Worm (Caenorhabditis elegans) whole organism, L4 larva: ENCODE data around the gene F18E9.1.

Experiments used
- F37D6.2 ChIP-seq: sonication (generic microtip); optimal IDR thresholded peaks from 2 replicates; lab custom pipeline; 2016; ENCODE audit warnings: mild to moderate bottlenecking, missing genetic modification characterization, missing compliant biosample characterization
- daf-8 ChIP-seq: fragments of 200-800 bp; sonication (Bioruptor generic); IDR thresholded peaks from 2 replicates; pipeline ENCODE4 v1.3.6; 2022; ENCODE audit warnings: missing genetic modification characterization, missing compliant biosample characterization
- fos-1 ChIP-seq: fragments of 150-350 bp; optimal IDR thresholded peaks from 2 replicates; lab custom pipeline; 2014; ENCODE audit warnings: missing biosample characterization, missing genetic modification characterization
- pha-4 ChIP-seq, 2 experiments: fragments of 150-350 bp in 1 of 2; fragments of 200-800 bp in 1 of 2; sonication (Bioruptor generic) in 1 of 2; IDR thresholded peaks in 1 of 2; optimal IDR thresholded peaks in 1 of 2; 2 replicates each; pipeline versions ENCODE4 v1.3.6 to Lab custom; 2014 to 2022; ENCODE audit warnings: missing genetic modification characterization in 2 of 2, missing genetic modification reagents in 2 of 2, missing biosample characterization in 1 of 2, missing compliant biosample characterization in 1 of 2
- unc-39 ChIP-seq: sonication (generic microtip); optimal IDR thresholded peaks from 2 replicates; lab custom pipeline; 2017; ENCODE audit warnings: missing biosample characterization, missing genetic modification characterization
- zfp-3 ChIP-seq: fragments of 200-800 bp; sonication (Bioruptor generic); conservative IDR thresholded peaks from 2 replicates; pipeline ENCODE4 v1.3.6; 2022; ENCODE audit warnings: missing genetic modification reagents, missing genetic modification characterization, missing compliant biosample characterization
- ztf-11 ChIP-seq: fragments of 150-350 bp; optimal IDR thresholded peaks from 2 replicates; lab custom pipeline; 2014; ENCODE audit warnings: missing biosample characterization, missing genetic modification characterization

DNA sequence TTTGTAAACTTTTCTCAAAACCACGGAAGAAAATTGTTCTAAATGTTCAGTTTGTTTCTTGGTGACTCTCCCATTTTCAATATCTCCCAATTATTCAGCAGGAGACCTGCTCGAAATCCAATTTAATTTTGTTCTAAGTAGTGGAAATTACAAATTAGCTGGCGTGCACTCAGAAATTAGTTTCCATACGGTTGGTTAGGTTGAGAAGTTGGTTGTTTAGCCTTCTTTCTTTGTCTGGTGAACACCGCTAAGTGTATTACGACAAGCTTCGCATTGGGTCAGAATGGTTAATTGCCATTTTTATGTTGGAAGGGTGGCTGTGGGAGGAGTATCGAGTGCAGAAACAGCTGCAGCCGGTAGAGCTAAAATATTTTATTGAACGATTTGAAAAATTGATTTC is 47.2 kb downstream of the F18E9.1 start:
- TF ChIP-seq daf-8 (GFP tag; lab: Robert Waterston, UW) (no peak), unc-39 (no peak), zfp-3 (GFP tag; lab: Robert Waterston, UW) (no peak), F37D6.2 (tag; lab: Kevin White, UChicago) (no peak), fos-1 (tag; lab: Kevin White, UChicago) (no peak), ztf-11 (tag; lab: Kevin White, UChicago) (no peak), pha-4 (GFP tag; IDR thresholded peaks at IDR 0.05; lab: Robert Waterston, UW) (no peak), pha-4 (tag; optimal IDR thresholded peaks at IDR 0.05; lab: Kevin White, UChicago) (no peak)
